Fruit fly (Drosophila melanogaster): ENCODE measurements around the gene PGRP-LF.

DNA sequence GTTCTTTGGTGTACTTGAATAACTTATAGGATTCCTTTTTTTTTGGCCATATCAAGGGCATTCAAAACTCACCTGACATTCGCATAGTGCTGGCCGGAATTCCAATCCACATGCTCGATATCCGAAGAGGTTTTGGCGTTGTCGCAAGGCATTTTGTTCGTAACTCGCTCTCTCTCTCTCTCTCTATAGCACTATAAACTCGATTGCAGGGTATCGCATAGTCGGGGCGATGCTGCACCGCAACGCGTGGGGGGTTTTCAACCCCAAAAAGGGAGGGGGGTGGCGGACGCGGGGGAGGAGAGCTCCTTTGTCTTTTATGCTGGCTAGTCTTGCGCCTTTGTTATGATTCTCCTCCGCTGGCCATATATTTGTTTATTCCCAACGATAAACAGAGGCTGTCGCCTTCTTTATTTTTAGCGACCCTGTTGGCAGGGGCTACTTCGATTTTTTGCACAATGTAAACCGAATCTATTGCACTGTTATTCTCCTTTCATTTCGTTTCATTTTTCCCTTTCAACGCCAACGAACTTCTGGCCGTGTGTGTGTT, 49.1 kb downstream of the PGRP-LF start:
- TF ChIP-seq psq (GFP tag; optimal IDR thresholded peaks at IDR 0.05) (no peak), Myc (optimal IDR thresholded peaks at IDR 0.05) (no peak), Mio (GFP tag; optimal IDR thresholded peaks at IDR 0.05) (no peak), Hr78 (GFP tag; optimal IDR thresholded peaks at IDR 0.05) (no peak), dmrt93B (GFP tag; optimal IDR thresholded peaks at IDR 0.05) (no peak)
